Fruit fly (Drosophila melanogaster) whole organism, embryonic: ENCODE results near the gene CG1024.

Source experiments
- Abd-B ChIP-seq: fragments of 200-800 bp; sonication (Bioruptor generic); optimal IDR thresholded peaks from 2 replicates; lab custom pipeline; 2018; ENCODE audit warnings: missing biosample characterization, mild to moderate bottlenecking, missing genetic modification characterization, moderate library complexity
- CG1024 ChIP-seq: fragments of 200-800 bp; sonication (Bioruptor generic); IDR thresholded peaks from 2 replicates; pipeline ENCODE4 v1.3.6; 2022; ENCODE audit warnings: missing biosample characterization, missing genetic modification characterization
- CG13123 ChIP-seq: fragments of 200-800 bp; sonication (Bioruptor generic); optimal IDR thresholded peaks from 2 replicates; lab custom pipeline; 2016; ENCODE audit warnings: missing biosample characterization, missing genetic modification characterization
- CG15696 ChIP-seq: fragments of 200-800 bp; sonication (Bioruptor generic); optimal IDR thresholded peaks from 2 replicates; lab custom pipeline; 2019; ENCODE audit warnings: missing biosample characterization, mild to moderate bottlenecking, missing genetic modification characterization, moderate library complexity
- CG16813 ChIP-seq: fragments of 200-800 bp; sonication (Bioruptor generic); IDR thresholded peaks from 3 replicates; pipeline ENCODE4 v1.3.6; 2022; ENCODE audit warnings: missing biosample characterization, missing genetic modification characterization; ENCODE audit not compliant: partially characterized antibody
- CG18599 ChIP-seq: fragments of 200-800 bp; sonication (Bioruptor generic); optimal IDR thresholded peaks from 3 replicates; lab custom pipeline; 2017; ENCODE audit warnings: missing biosample characterization, missing genetic modification characterization, mild to moderate bottlenecking, moderate library complexity, missing genetic modification reagents
- CG34422 ChIP-seq: fragments of 200-800 bp; sonication (Bioruptor generic); IDR thresholded peaks from 3 replicates; pipeline ENCODE4 v1.3.6; 2022; ENCODE audit warnings: missing biosample characterization, missing genetic modification characterization
- CG3995 ChIP-seq: fragments of 200-800 bp; sonication (Bioruptor generic); optimal IDR thresholded peaks from 3 replicates; lab custom pipeline; 2016; ENCODE audit warnings: missing biosample characterization, missing genetic modification characterization
- CG43689 ChIP-seq: fragments of 200-800 bp; sonication (Bioruptor generic); IDR thresholded peaks from 2 replicates; pipeline ENCODE4 v1.3.6; 2022; ENCODE audit warnings: missing biosample characterization, missing genetic modification characterization
- CG6654 ChIP-seq: fragments of 200-800 bp; sonication (Bioruptor generic); optimal IDR thresholded peaks from 2 replicates; lab custom pipeline; 2017; ENCODE audit warnings: missing biosample characterization, mild to moderate bottlenecking, missing genetic modification characterization
- CG6689 ChIP-seq: fragments of 200-800 bp; sonication (Bioruptor generic); IDR thresholded peaks from 2 replicates; pipeline ENCODE4 v1.3.6; 2022; ENCODE audit warnings: missing biosample characterization, missing genetic modification characterization
- CG6791 ChIP-seq: fragments of 200-800 bp; sonication (Bioruptor generic); IDR thresholded peaks from 3 replicates; pipeline ENCODE4 v1.3.6; 2022; ENCODE audit warnings: missing biosample characterization, missing genetic modification characterization; ENCODE audit not compliant: partially characterized antibody
- CG9609 ChIP-seq: fragments of 200-800 bp; sonication (Bioruptor generic); optimal IDR thresholded peaks from 3 replicates; lab custom pipeline; 2016; ENCODE audit warnings: missing biosample characterization, missing genetic modification characterization
- CG9727 ChIP-seq: fragments of 200-800 bp; sonication (Bioruptor generic); optimal IDR thresholded peaks from 3 replicates; lab custom pipeline; 2017; ENCODE audit warnings: missing biosample characterization, mild to moderate bottlenecking, missing genetic modification characterization
- CrebB ChIP-seq: fragments of 200-800 bp; sonication (Bioruptor generic); optimal IDR thresholded peaks from 3 replicates; lab custom pipeline; 2018; ENCODE audit warnings: missing biosample characterization, mild to moderate bottlenecking, missing genetic modification characterization
- ERR ChIP-seq: fragments of 200-800 bp; sonication (Bioruptor generic); optimal IDR thresholded peaks from 2 replicates; lab custom pipeline; 2016; ENCODE audit warnings: missing biosample characterization, missing genetic modification characterization
- HLH4C ChIP-seq: fragments of 200-800 bp; sonication (Bioruptor generic); IDR thresholded peaks from 3 replicates; pipeline ENCODE4 v1.3.6; 2022; ENCODE audit warnings: missing biosample characterization, missing genetic modification characterization; ENCODE audit not compliant: partially characterized antibody
- Hr51 ChIP-seq, 2 experiments: fragments of 200-800 bp; sonication (Bioruptor generic); optimal IDR thresholded peaks; 2 replicates in 1 of 2; 3 replicates in 1 of 2; lab custom pipeline; 2016 to 2018; ENCODE audit warnings: missing biosample characterization in 2 of 2, missing genetic modification characterization in 2 of 2, mild to moderate bottlenecking in 1 of 2, moderate library complexity in 1 of 2
- MESR4 ChIP-seq: fragments of 200-800 bp; sonication (Bioruptor generic); optimal IDR thresholded peaks from 2 replicates; lab custom pipeline; 2018; ENCODE audit warnings: missing biosample characterization, mild to moderate bottlenecking, missing genetic modification characterization, moderate library complexity
- Neu2 ChIP-seq: fragments of 200-800 bp; sonication (Bioruptor generic); optimal IDR thresholded peaks from 3 replicates; lab custom pipeline; 2016; ENCODE audit warnings: missing biosample characterization, missing genetic modification characterization, borderline replicate concordance
- Nf-YC ChIP-seq: fragments of 200-800 bp; optimal IDR thresholded peaks from 3 replicates; lab custom pipeline; 2019; ENCODE audit warnings: missing biosample characterization, mild to moderate bottlenecking, missing genetic modification characterization, moderate library complexity
- Oli ChIP-seq: fragments of 200-800 bp; sonication (Bioruptor generic); optimal IDR thresholded peaks from 2 replicates; lab custom pipeline; 2018; ENCODE audit warnings: missing biosample characterization, mild to moderate bottlenecking, missing genetic modification characterization, moderate library complexity
- Rfx ChIP-seq: fragments of 200-800 bp; sonication (Bioruptor generic); IDR thresholded peaks from 2 replicates; pipeline ENCODE4 v1.3.6; 2022; ENCODE audit warnings: missing biosample characterization, missing genetic modification characterization
- Scr ChIP-seq: fragments of 200-800 bp; sonication (Bioruptor generic); IDR thresholded peaks from 2 replicates; pipeline ENCODE4 v1.3.6; 2022; ENCODE audit warnings: missing biosample characterization, missing genetic modification characterization; ENCODE audit not compliant: partially characterized antibody
- Sox102F ChIP-seq: fragments of 200-800 bp; sonication (Bioruptor generic); optimal IDR thresholded peaks from 2 replicates; lab custom pipeline; 2018; ENCODE audit warnings: missing biosample characterization, mild to moderate bottlenecking, missing genetic modification characterization, moderate library complexity
- Spps ChIP-seq: fragments of 200-800 bp; sonication (Bioruptor generic); optimal IDR thresholded peaks from 2 replicates; lab custom pipeline; 2018; ENCODE audit warnings: missing biosample characterization, mild to moderate bottlenecking, missing genetic modification characterization
- Ssrp ChIP-seq: fragments of 200-800 bp; sonication (Bioruptor generic); optimal IDR thresholded peaks from 2 replicates; lab custom pipeline; 2018; ENCODE audit warnings: missing biosample characterization, mild to moderate bottlenecking, missing genetic modification characterization, moderate library complexity
- Stat92E ChIP-seq, 3 experiments: fragments of >200 bp in 2 of 3; fragments of 200-800 bp in 1 of 3; sonication (Bioruptor generic) in 1 of 3; optimal IDR thresholded peaks; 2 replicates each; lab custom pipeline; 2017 to 2019; ENCODE audit warnings: missing biosample characterization in 3 of 3, missing genetic modification characterization in 3 of 3, mild to moderate bottlenecking in 1 of 3, moderate library complexity in 1 of 3
- bsh ChIP-seq, 2 experiments: fragments of 200-800 bp; sonication (Bioruptor generic); optimal IDR thresholded peaks; 2 replicates each; lab custom pipeline; 2017 to 2018; ENCODE audit warnings: mild to moderate bottlenecking in 2 of 2, missing biosample characterization in 2 of 2, missing genetic modification characterization in 2 of 2, moderate library complexity in 1 of 2
- cato ChIP-seq: fragments of 200-800 bp; sonication (Bioruptor generic); optimal IDR thresholded peaks from 2 replicates; lab custom pipeline; 2016; ENCODE audit warnings: missing biosample characterization, missing genetic modification characterization, borderline replicate concordance
- caup ChIP-seq: fragments of 200-800 bp; sonication (Bioruptor generic); optimal IDR thresholded peaks from 3 replicates; lab custom pipeline; 2017; ENCODE audit warnings: missing biosample characterization, mild to moderate bottlenecking, missing genetic modification characterization, moderate library complexity; ENCODE audit not compliant: severe bottlenecking
- crc ChIP-seq: fragments of 200-800 bp; sonication (Bioruptor generic); optimal IDR thresholded peaks from 2 replicates; lab custom pipeline; 2016; ENCODE audit warnings: missing biosample characterization, missing genetic modification characterization
- danr ChIP-seq: fragments of 200-800 bp; sonication (Bioruptor generic); IDR thresholded peaks from 2 replicates; pipeline ENCODE4 v1.3.6; 2022; ENCODE audit warnings: missing biosample characterization, missing genetic modification characterization
- dpn ChIP-seq, 2 experiments: fragments of 200-800 bp; sonication (Bioruptor generic); optimal IDR thresholded peaks; 3 replicates each; lab custom pipeline; 2016; ENCODE audit warnings: missing biosample characterization in 2 of 2, missing genetic modification characterization in 2 of 2
- eve ChIP-seq, 2 experiments: fragments of >200 bp; optimal IDR thresholded peaks; 2 replicates each; lab custom pipeline; 2017; ENCODE audit warnings: missing biosample characterization in 2 of 2, missing genetic modification characterization in 2 of 2
- fd102C ChIP-seq: fragments of 200-800 bp; sonication (Bioruptor generic); optimal IDR thresholded peaks from 2 replicates; lab custom pipeline; 2018; ENCODE audit warnings: missing biosample characterization, mild to moderate bottlenecking, missing genetic modification characterization, moderate library complexity
- ftz-f1 ChIP-seq: fragments of 200-800 bp; sonication (Bioruptor generic); optimal IDR thresholded peaks from 2 replicates; lab custom pipeline; 2016; ENCODE audit warnings: missing biosample characterization, missing genetic modification characterization
- gce ChIP-seq: fragments of 200-800 bp; sonication (Bioruptor generic); IDR thresholded peaks from 3 replicates; pipeline ENCODE4 v1.3.6; 2022; ENCODE audit warnings: missing biosample characterization, missing genetic modification characterization
- her ChIP-seq: fragments of 200-800 bp; sonication (Bioruptor generic); optimal IDR thresholded peaks from 2 replicates; lab custom pipeline; 2016; ENCODE audit warnings: missing biosample characterization, missing genetic modification characterization
- lov ChIP-seq, 2 experiments: fragments of 200-800 bp in 1 of 2; fragments of >200 bp in 1 of 2; sonication (Bioruptor generic) in 1 of 2; IDR thresholded peaks in 1 of 2; optimal IDR thresholded peaks in 1 of 2; 2 replicates in 1 of 2; 3 replicates in 1 of 2; pipeline versions ENCODE4 v1.3.6 to Lab custom; 2017 to 2022; ENCODE audit warnings: missing biosample characterization in 1 of 2, missing genetic modification characterization in 1 of 2
- mam ChIP-seq: fragments of 200-800 bp; sonication (Bioruptor generic); optimal IDR thresholded peaks from 3 replicates; lab custom pipeline; 2016; ENCODE audit warnings: missing biosample characterization, missing genetic modification characterization
- nerfin-1 ChIP-seq: fragments of 200-800 bp; sonication (Bioruptor generic); optimal IDR thresholded peaks from 3 replicates; lab custom pipeline; 2019; ENCODE audit warnings: missing biosample characterization, mild to moderate bottlenecking, missing genetic modification characterization, moderate library complexity
- nerfin-2 ChIP-seq: fragments of 200-800 bp; sonication (Bioruptor generic); IDR thresholded peaks from 2 replicates; pipeline ENCODE4 v1.3.6; 2022; ENCODE audit warnings: missing biosample characterization, missing genetic modification characterization; ENCODE audit not compliant: partially characterized antibody
- salm ChIP-seq: fragments of 200-800 bp; sonication (Bioruptor generic); optimal IDR thresholded peaks from 2 replicates; lab custom pipeline; 2018; ENCODE audit warnings: missing biosample characterization, mild to moderate bottlenecking, missing genetic modification characterization
- shn ChIP-seq: fragments of 200-800 bp; sonication (Bioruptor generic); optimal IDR thresholded peaks from 3 replicates; lab custom pipeline; 2016; ENCODE audit warnings: missing biosample characterization, missing genetic modification characterization
- tll ChIP-seq, 2 experiments: fragments of 200-800 bp in 1 of 2; fragments of >200 bp in 1 of 2; sonication (Bioruptor generic) in 1 of 2; optimal IDR thresholded peaks; 2 replicates each; lab custom pipeline; 2017 to 2019; ENCODE audit warnings: missing biosample characterization in 2 of 2, missing genetic modification characterization in 2 of 2, mild to moderate bottlenecking in 1 of 2, moderate library complexity in 1 of 2
- trh ChIP-seq: fragments of 200-800 bp; sonication (Bioruptor generic); optimal IDR thresholded peaks from 2 replicates; lab custom pipeline; 2016; ENCODE audit warnings: missing biosample characterization, missing genetic modification characterization
- vvl ChIP-seq: fragments of 200-800 bp; sonication (Bioruptor generic); IDR thresholded peaks from 2 replicates; pipeline ENCODE4 v1.3.6; 2022; ENCODE audit warnings: missing biosample characterization, missing genetic modification characterization

The CG1024 gene

dm6 chr3R:6404174-6404573 lies 24.0 kb upstream of the CG1024 start (continued):
- no peak for TF ChIP-seq tll (GFP tag; optimal IDR thresholded peaks at IDR 0.05; lab: Kevin White, UChicago)
- peak; percentile 81 for TF ChIP-seq CG9727 (GFP tag; lab: Kevin White, UChicago)
- TF ChIP-seq dpn (GFP tag; optimal IDR thresholded peaks at IDR 0.05; lab: Kevin White, UChicago) = peak; percentile 78 to 80
- TF ChIP-seq HLH4C = no peak
- TF ChIP-seq lov (optimal IDR thresholded peaks at IDR 0.05; lab: Kevin White, UChicago) = no peak
- TF ChIP-seq lov (GFP tag; IDR thresholded peaks at IDR 0.05; lab: Robert Waterston, UW) = peak; percentile 78; the same call in 1 of the 3 replicates
- TF ChIP-seq fd102C (GFP tag; lab: Kevin White, UChicago) = no peak
- peak; percentile 78 for TF ChIP-seq Abd-B (GFP tag; lab: Kevin White, UChicago)
- TF ChIP-seq danr (GFP tag; lab: Robert Waterston, UW) = peak; percentile 59
- TF ChIP-seq CG9609 (GFP tag; lab: Kevin White, UChicago) = peak; percentile 68
- TF ChIP-seq Oli = peak; percentile 81
- TF ChIP-seq CG3995 = no peak
- TF ChIP-seq CG6689 = peak; percentile 86
- TF ChIP-seq CG18599 (GFP tag; lab: Kevin White, UChicago) = peak; percentile 80
- TF ChIP-seq her (GFP tag; lab: Kevin White, UChicago) = peak; percentile 56
- TF ChIP-seq gce (GFP tag; lab: Robert Waterston, UW) = peak; percentile 89
- TF ChIP-seq CG13123 = peak; percentile 50
- TF ChIP-seq shn (GFP tag; lab: Kevin White, UChicago) = peak; percentile 68
- peak; percentile 66 for TF ChIP-seq Spps (tag; lab: Kevin White, UChicago)
- TF ChIP-seq Stat92E (GFP tag; optimal IDR thresholded peaks at IDR 0.05; lab: Kevin White, UChicago) = no peak
- no peak for TF ChIP-seq Neu2 (GFP tag; lab: Kevin White, UChicago)
- no peak for TF ChIP-seq MESR4 (GFP tag; lab: Kevin White, UChicago)
- TF ChIP-seq Scr (GFP tag; lab: Robert Waterston, UW) = no peak
- TF ChIP-seq nerfin-2 = no peak
- peak; percentile 81 for TF ChIP-seq mam (GFP tag; lab: Kevin White, UChicago)
- TF ChIP-seq caup (GFP tag; lab: Kevin White, UChicago) = peak; percentile 72
- TF ChIP-seq CG43689 (GFP tag; lab: Robert Waterston, UW) = no peak
- peak; percentile 89 for TF ChIP-seq Sox102F (GFP tag; lab: Kevin White, UChicago)
- TF ChIP-seq CG6791 (GFP tag; lab: Robert Waterston, UW) = no peak
- peak; percentile 59 for TF ChIP-seq salm (tag; lab: Kevin White, UChicago)
- peak; percentile 53 to 87 for TF ChIP-seq bsh (GFP tag; optimal IDR thresholded peaks at IDR 0.05; lab: Kevin White, UChicago)
- peak; percentile 64; the same call in 1 of the 2 replicates for TF ChIP-seq CG1024 (GFP tag; lab: Robert Waterston, UW)
- peak; percentile 41 for TF ChIP-seq Nf-YC (tag; lab: Kevin White, UChicago)
- TF ChIP-seq ERR (GFP tag; lab: Kevin White, UChicago) = no peak
- peak; percentile 91 for TF ChIP-seq Rfx (GFP tag; lab: Robert Waterston, UW)
- no peak for TF ChIP-seq ftz-f1 (GFP tag; lab: Kevin White, UChicago)
- TF ChIP-seq CG34422 (GFP tag; lab: Robert Waterston, UW) = no peak; the same call in none of the 3 replicates
- peak in 1 of 2 experiments; percentile 94 for TF ChIP-seq eve (GFP tag; optimal IDR thresholded peaks at IDR 0.05; lab: Kevin White, UChicago)
- peak; percentile 55 to 84 for TF ChIP-seq Hr51 (GFP tag; optimal IDR thresholded peaks at IDR 0.05; lab: Kevin White, UChicago)
- peak; percentile 35 for TF ChIP-seq CG15696 (tag; lab: Kevin White, UChicago)
- TF ChIP-seq trh = peak; percentile 74
- no peak for TF ChIP-seq CG16813 (GFP tag; lab: Robert Waterston, UW)
- peak; percentile 35 for TF ChIP-seq nerfin-1 (tag; lab: Kevin White, UChicago)
- TF ChIP-seq Ssrp = peak; percentile 74
- peak; percentile 67 for TF ChIP-seq cato
- peak; percentile 94 for TF ChIP-seq vvl (GFP tag; lab: Robert Waterston, UW)
- TF ChIP-seq CG6654 = peak; percentile 53
- no peak for TF ChIP-seq CrebB
- peak; percentile 58 for TF ChIP-seq crc
